Fruit fly (Drosophila melanogaster): ENCODE results near the gene Dhc64C.

The Dhc64C gene

DNA sequence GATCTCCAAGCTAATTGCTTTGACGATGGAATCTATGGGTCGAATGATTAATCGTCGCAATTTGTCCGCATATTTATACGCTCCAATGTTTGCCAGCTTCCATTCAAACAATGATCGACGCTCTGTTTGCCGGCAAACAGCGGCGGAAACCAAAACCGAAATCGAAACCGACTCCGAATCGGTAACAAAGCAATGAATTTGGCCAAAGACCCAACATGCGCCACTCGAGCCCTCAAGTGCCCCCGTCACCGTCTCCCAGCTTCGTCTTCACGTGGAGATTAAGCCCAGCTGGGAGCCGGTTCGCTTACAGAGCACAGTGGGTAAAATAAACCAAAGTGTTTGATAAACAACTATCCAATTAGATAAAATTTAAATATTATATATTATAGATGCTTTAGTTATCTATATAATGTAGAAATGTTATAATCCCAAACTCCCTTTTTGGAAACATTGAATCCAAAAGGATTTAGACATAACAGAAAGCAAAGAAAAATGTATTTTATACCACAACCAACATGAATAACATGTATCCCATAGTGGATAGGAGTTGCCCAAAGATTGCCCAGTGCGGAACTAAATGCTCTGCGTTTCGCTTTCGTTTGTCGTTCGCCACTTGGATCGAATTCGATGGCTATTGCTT lies 27.0 kb upstream of the Dhc64C start, which contains the start of gene CG32237:
Gene CG32237, minus strand, starts transcription at position 51 of the 640 bp plus-strand sequence.
- TF ChIP-seq rn (GFP tag; IDR thresholded peaks at IDR 0.05) = no peak
- TF ChIP-seq CG4496 (GFP tag; IDR thresholded peaks at IDR 0.05) = no peak
- no peak for TF ChIP-seq CG32121 (GFP tag; IDR thresholded peaks at IDR 0.05)
- no peak for TF ChIP-seq CG14655 (GFP tag; optimal IDR thresholded peaks at IDR 0.05)
- no peak for TF ChIP-seq Pif1A (GFP tag; optimal IDR thresholded peaks at IDR 0.05)
- TF ChIP-seq Pif1B (GFP tag; optimal IDR thresholded peaks at IDR 0.05) = no peak
- no peak for TF ChIP-seq CG34367 (tag; optimal IDR thresholded peaks at IDR 0.05)
- no peak for TF ChIP-seq Snoo (tag; optimal IDR thresholded peaks at IDR 0.05)
- no peak for TF ChIP-seq CG17806 (tag; optimal IDR thresholded peaks at IDR 0.05)
- TF ChIP-seq gl (tag; optimal IDR thresholded peaks at IDR 0.05) = no peak
- TF ChIP-seq fd96Ca (GFP tag; IDR thresholded peaks at IDR 0.05) = no peak
- TF ChIP-seq CG10348 (GFP tag; IDR thresholded peaks at IDR 0.05) = no peak
- TF ChIP-seq CG12605 (GFP tag; IDR thresholded peaks at IDR 0.05) = no peak
- TF ChIP-seq Ets98B (GFP tag; IDR thresholded peaks at IDR 0.05) = no peak

dm6 chr3L:4848066-4848465 lies 22.6 kb upstream of the Dhc64C start:
- TF ChIP-seq Pif1A (GFP tag; optimal IDR thresholded peaks at IDR 0.05) (no peak), gl (tag; optimal IDR thresholded peaks at IDR 0.05) (no peak), CG4496 (GFP tag; IDR thresholded peaks at IDR 0.05) (peak; percentile 61; the same call in 2 of the 3 replicates), CG9948 (tag; optimal IDR thresholded peaks at IDR 0.05) (no peak), fd96Ca (GFP tag; IDR thresholded peaks at IDR 0.05) (0 out of 3 replicates have a peak, but pooled peaks have one; percentile 13), Ets98B (GFP tag; IDR thresholded peaks at IDR 0.05) (peak; percentile 66), rn (GFP tag; IDR thresholded peaks at IDR 0.05) (0 out of 2 replicates have a peak, but pooled peaks have one; percentile 32), CG32121 (GFP tag; IDR thresholded peaks at IDR 0.05) (peak; percentile 58), Pif1B (GFP tag; optimal IDR thresholded peaks at IDR 0.05) (no peak)

- TF ChIP-seq CG10348 (GFP tag; IDR thresholded peaks at IDR 0.05) = no peak
- no peak for TF ChIP-seq CG17806 (tag; optimal IDR thresholded peaks at IDR 0.05)
- TF ChIP-seq CG15710 (tag; optimal IDR thresholded peaks at IDR 0.05) = no peak
- TF ChIP-seq Snoo (tag; optimal IDR thresholded peaks at IDR 0.05) = no peak
- no peak for TF ChIP-seq Ets98B (GFP tag; IDR thresholded peaks at IDR 0.05)
- no peak for TF ChIP-seq CG8301 (tag; optimal IDR thresholded peaks at IDR 0.05)
- TF ChIP-seq CG34367 (tag; optimal IDR thresholded peaks at IDR 0.05) = no peak
Measured at dm6 chr3L:4844792-4845191, 19.3 kb upstream of the Dhc64C start.

DNA sequence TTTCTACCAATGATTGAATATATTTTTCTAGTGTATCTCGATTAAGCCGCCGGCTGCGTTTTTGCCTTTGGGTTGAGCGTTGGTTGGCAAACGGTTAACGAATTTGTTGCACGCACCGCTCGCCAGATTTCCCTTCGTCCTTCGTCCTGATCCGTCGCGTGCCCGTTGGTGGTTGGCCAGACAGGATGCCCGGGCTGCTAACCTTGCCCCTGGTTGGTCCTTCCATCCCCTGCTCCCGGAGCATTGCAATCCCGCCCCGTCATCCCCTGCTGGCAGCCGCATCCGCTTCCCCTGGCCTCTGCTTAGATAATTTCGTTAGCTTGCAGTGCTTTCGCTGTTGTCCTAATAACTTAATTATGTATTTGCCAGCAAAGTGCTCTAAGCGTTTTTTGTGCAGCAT lies 17.9 kb upstream of the Dhc64C start:
- no peak for TF ChIP-seq CG13204 (GFP tag; optimal IDR thresholded peaks at IDR 0.05)
- no peak for TF ChIP-seq fd96Ca (GFP tag; IDR thresholded peaks at IDR 0.05)
- no peak for TF ChIP-seq CG34367 (tag; optimal IDR thresholded peaks at IDR 0.05)
- TF ChIP-seq CG8301 (tag; optimal IDR thresholded peaks at IDR 0.05) = no peak
- no peak for TF ChIP-seq CG9948 (tag; optimal IDR thresholded peaks at IDR 0.05)
- TF ChIP-seq CG15710 (tag; optimal IDR thresholded peaks at IDR 0.05) = no peak
- TF ChIP-seq Pif1B (GFP tag; optimal IDR thresholded peaks at IDR 0.05) = no peak
- no peak for TF ChIP-seq CG17806 (tag; optimal IDR thresholded peaks at IDR 0.05)
- TF ChIP-seq CG14655 (GFP tag; optimal IDR thresholded peaks at IDR 0.05) = no peak
- TF ChIP-seq EcR (GFP tag; optimal IDR thresholded peaks at IDR 0.05) = no peak
- no peak for TF ChIP-seq CG12605 (GFP tag; IDR thresholded peaks at IDR 0.05)
- TF ChIP-seq Ets98B (GFP tag; IDR thresholded peaks at IDR 0.05) = no peak
- TF ChIP-seq CG4496 (GFP tag; IDR thresholded peaks at IDR 0.05) = no peak

dm6 chr3L:4842710-4843109 lies 17.2 kb upstream of the Dhc64C start:
- TF ChIP-seq CG8301 (tag; optimal IDR thresholded peaks at IDR 0.05) = no peak
- TF ChIP-seq CG8159 (tag; optimal IDR thresholded peaks at IDR 0.05) = no peak

DNA sequence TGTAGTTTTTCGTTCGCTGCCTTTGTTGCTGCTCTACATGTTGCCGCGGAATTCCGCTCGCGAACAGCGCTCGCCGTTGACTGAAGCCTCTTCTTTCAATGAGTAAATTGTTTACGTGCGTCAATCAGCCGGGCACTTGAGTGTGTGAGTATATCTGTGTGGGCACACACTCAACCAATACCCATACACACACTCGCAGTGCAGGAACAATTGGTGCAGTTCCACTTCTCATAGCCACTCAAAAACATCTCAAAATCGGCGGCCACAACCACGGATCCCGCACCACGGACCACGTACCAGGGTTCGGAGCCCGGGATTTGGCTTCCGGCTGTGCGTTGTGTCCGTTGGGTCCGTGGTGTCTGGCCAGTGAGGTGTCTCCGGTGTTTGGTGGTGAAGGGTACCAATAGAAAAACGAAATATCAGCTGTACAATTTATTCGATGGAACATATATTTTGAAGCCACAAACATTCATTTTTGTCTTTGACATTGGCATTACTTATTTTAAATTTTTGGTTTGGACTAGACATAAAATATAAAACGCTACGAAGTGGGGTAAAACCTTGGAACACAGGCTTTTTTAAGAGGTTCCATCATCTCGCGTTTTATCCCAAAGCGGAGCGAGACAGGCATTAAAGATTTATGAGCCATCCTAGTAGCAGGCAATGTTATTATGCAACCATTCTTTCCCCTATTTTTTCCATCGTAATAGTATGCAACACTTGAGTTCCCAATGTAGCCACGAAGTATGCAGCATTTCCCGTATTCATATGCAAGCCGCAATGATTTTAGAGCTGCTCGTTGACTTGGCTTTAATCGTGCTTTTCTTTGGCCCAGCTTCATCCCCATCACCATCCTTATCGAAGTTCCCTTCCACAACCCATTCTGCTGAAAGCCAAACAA lies 14.8 kb upstream of the Dhc64C start, which contains the start of gene CG13707:
Gene CG13707, minus strand, starts transcription at position 70 of the 901 bp plus-strand sequence.
- TF ChIP-seq CG12605 (GFP tag; IDR thresholded peaks at IDR 0.05) (peak; percentile 23; the same call in 1 of the 2 replicates), CG8301 (tag; optimal IDR thresholded peaks at IDR 0.05) (no peak), Pif1A (GFP tag; optimal IDR thresholded peaks at IDR 0.05) (no peak), fd96Ca (GFP tag; IDR thresholded peaks at IDR 0.05) (0 out of 3 replicates have a peak, but pooled peaks have one; percentile 36), CG9948 (tag; optimal IDR thresholded peaks at IDR 0.05) (no peak), Pif1B (GFP tag; optimal IDR thresholded peaks at IDR 0.05) (no peak), CG17806 (tag; optimal IDR thresholded peaks at IDR 0.05) (no peak), CG32121 (GFP tag; IDR thresholded peaks at IDR 0.05) (peak; percentile 60), CG15710 (tag; optimal IDR thresholded peaks at IDR 0.05) (no peak), D1 (tag; optimal IDR thresholded peaks at IDR 0.05) (no peak)
